Worm (Caenorhabditis elegans): ENCODE measurements around the gene folt-2.

folt-2 gene

DNA sequence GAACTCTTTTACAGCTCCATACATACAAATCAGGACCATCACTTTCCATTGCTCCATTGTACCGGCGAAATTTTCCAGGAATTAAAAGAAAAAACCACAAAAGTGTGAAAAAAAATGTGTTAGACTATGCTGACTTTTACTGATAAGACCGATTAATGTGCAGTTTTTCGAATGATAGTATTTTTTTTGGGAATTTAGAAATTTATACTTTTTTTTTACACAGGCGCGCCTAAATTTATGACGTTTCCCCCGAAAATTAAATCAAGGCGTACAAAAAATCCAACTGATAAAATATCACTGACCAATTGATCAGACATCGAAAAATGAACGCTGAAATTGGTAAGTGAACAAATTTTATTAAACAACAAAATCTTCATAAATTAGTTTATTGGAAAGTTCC, at the start of gene folt-2:
Gene folt-2 (minus strand): TSS at position 179 of the 400 bp plus-strand sequence.
- TF ChIP-seq lin-13 (GFP tag; optimal IDR thresholded peaks at IDR 0.05) (no peak), fos-1 (tag; optimal IDR thresholded peaks at IDR 0.05) (peak; percentile 60)

DNA sequence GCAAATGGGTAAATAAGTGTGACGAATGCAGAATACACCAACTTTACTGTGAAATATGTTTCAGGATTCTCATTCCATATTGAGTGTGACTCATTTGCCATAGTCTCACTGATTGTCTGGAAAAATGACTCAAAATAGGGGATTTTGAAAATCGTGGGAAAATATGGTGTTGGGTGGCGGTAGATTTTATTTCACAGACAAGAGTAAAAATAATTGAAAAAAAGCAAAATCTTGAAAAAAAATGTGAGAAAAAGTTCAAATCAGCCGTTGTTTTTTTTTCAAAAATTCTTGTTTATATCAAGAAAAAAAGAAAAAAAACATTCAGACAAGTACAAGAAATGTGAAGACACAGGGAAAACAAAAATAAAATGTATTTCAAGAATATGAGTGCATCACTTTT, 47.2 kb upstream of the folt-2 start, which contains the start of gene srh-38:
Gene srh-38 (minus strand): TSS at position 101 of the 400 bp plus-strand sequence.
- no peak for TF ChIP-seq aly-2 (tag; optimal IDR thresholded peaks at IDR 0.05)
- no peak for TF ChIP-seq mbf-1 (tag; optimal IDR thresholded peaks at IDR 0.05)
- TF ChIP-seq nhr-6 (tag; optimal IDR thresholded peaks at IDR 0.05), result no peak
- no peak for TF ChIP-seq unc-55 (GFP tag; optimal IDR thresholded peaks at IDR 0.05)
- TF ChIP-seq nhr-129 (tag; optimal IDR thresholded peaks at IDR 0.05), result no peak
- no peak for TF ChIP-seq nhr-21 (tag; optimal IDR thresholded peaks at IDR 0.05)
- no peak for TF ChIP-seq C34F6.9 (tag; optimal IDR thresholded peaks at IDR 0.05)
- TF ChIP-seq nhr-237 (tag; optimal IDR thresholded peaks at IDR 0.05), result no peak
- TF ChIP-seq nhr-10 (tag; optimal IDR thresholded peaks at IDR 0.05), result no peak
- TF ChIP-seq lin-13 (GFP tag; optimal IDR thresholded peaks at IDR 0.05), result no peak
- TF ChIP-seq gmeb-1 (tag; optimal IDR thresholded peaks at IDR 0.05), result no peak

ce11 chrV:2920125-2920524, 44.7 kb upstream of the folt-2 start:
- TF ChIP-seq nhr-21 (tag; optimal IDR thresholded peaks at IDR 0.05) (no peak), lsy-2 (tag; optimal IDR thresholded peaks at IDR 0.05) (no peak), ztf-11 (tag; optimal IDR thresholded peaks at IDR 0.05) (no peak), ceh-16 (tag; optimal IDR thresholded peaks at IDR 0.05) (no peak), nhr-129 (tag; optimal IDR thresholded peaks at IDR 0.05) (no peak), R02D3.7 (tag; optimal IDR thresholded peaks at IDR 0.05) (no peak), nhr-25 (tag; optimal IDR thresholded peaks at IDR 0.05) (no peak), crh-2 (tag; optimal IDR thresholded peaks at IDR 0.05) (no peak), elt-1 (tag; optimal IDR thresholded peaks at IDR 0.05) (no peak), lin-13 (GFP tag; optimal IDR thresholded peaks at IDR 0.05) (no peak), F13H6.1 (tag; optimal IDR thresholded peaks at IDR 0.05) (no peak), blmp-1 (tag; optimal IDR thresholded peaks at IDR 0.05; ENCODE audit: insufficient read depth) (no peak), sma-9 (GFP tag; optimal IDR thresholded peaks at IDR 0.05) (no peak), sma-9 (tag; optimal IDR thresholded peaks at IDR 0.05) (no peak), zag-1 (tag; optimal IDR thresholded peaks at IDR 0.05) (no peak), peb-1 (tag; optimal IDR thresholded peaks at IDR 0.05) (no peak), unc-55 (GFP tag; optimal IDR thresholded peaks at IDR 0.05) (no peak), mab-5 (tag; optimal IDR thresholded peaks at IDR 0.05) (no peak), sma-3 (GFP tag; optimal IDR thresholded peaks at IDR 0.05) (no peak), lin-11 (tag; optimal IDR thresholded peaks at IDR 0.05) (no peak), nhr-6 (tag; optimal IDR thresholded peaks at IDR 0.05) (no peak)

- TF ChIP-seq unc-39 (tag; optimal IDR thresholded peaks at IDR 0.05) (no peak), ama-1 (optimal IDR thresholded peaks at IDR 0.05) (no peak), ceh-82 (tag; optimal IDR thresholded peaks at IDR 0.05) (no peak), fos-1 (tag; optimal IDR thresholded peaks at IDR 0.05) (no peak), skn-1 (tag; optimal IDR thresholded peaks at IDR 0.05) (no peak), nhr-12 (tag; optimal IDR thresholded peaks at IDR 0.05) (no peak)
Measured at ce11 chrV:2913948-2914347, 38.5 kb upstream of the folt-2 start, which contains the start of gene srh-146. srh-146 (plus strand) TSS chrV:2914248.

DNA sequence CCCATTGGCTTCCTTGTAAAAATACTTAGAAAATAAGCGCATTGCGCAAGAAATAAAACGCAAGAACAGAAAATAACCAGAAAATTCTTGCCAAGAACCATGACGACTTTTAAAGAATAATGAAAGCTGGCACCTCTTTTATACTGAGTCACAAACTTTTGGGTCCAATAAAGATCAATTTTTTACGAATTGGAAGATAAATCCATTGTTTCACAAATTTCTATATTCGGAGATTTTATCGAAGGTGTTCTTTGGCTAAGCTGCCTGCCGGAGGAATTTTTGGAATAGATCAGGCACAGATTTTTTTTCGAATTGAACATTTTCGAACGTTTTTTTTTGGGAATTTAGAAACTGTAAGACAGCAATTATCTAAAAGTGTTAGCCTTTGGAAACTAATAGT, 37.5 kb upstream of the folt-2 start, which contains the start of gene C31B8.9:
Gene C31B8.9 (minus strand): TSS at position 101 of the 400 bp plus-strand sequence.
- TF ChIP-seq ZK546.5 (tag; optimal IDR thresholded peaks at IDR 0.05), result no peak
- TF ChIP-seq nhr-23 (tag; optimal IDR thresholded peaks at IDR 0.05), result no peak
- no peak for TF ChIP-seq R02D3.7 (tag; optimal IDR thresholded peaks at IDR 0.05)
- TF ChIP-seq nhr-77 (tag; optimal IDR thresholded peaks at IDR 0.05), result no peak
- TF ChIP-seq dmd-4 (tag; optimal IDR thresholded peaks at IDR 0.05), result no peak
- no peak for TF ChIP-seq mdl-1 (tag; optimal IDR thresholded peaks at IDR 0.05)
- no peak for TF ChIP-seq mab-5 (tag; optimal IDR thresholded peaks at IDR 0.05)
- TF ChIP-seq unc-39 (tag; optimal IDR thresholded peaks at IDR 0.05), result no peak
- TF ChIP-seq lsy-2 (tag; optimal IDR thresholded peaks at IDR 0.05), result no peak
- no peak for TF ChIP-seq Y55F3AM.14 (GFP tag; optimal IDR thresholded peaks at IDR 0.05)
- TF ChIP-seq elt-3 (tag; optimal IDR thresholded peaks at IDR 0.05), result no peak
- no peak for TF ChIP-seq nhr-21 (tag; optimal IDR thresholded peaks at IDR 0.05)
- no peak for TF ChIP-seq nhr-6 (tag; optimal IDR thresholded peaks at IDR 0.05)
- TF ChIP-seq skn-1 (tag; optimal IDR thresholded peaks at IDR 0.05), result no peak
- TF ChIP-seq lin-13 (GFP tag; optimal IDR thresholded peaks at IDR 0.05), result no peak
- TF ChIP-seq peb-1 (tag; optimal IDR thresholded peaks at IDR 0.05), result no peak
- no peak for TF ChIP-seq zag-1 (tag; optimal IDR thresholded peaks at IDR 0.05)
- TF ChIP-seq sma-9 (GFP tag; optimal IDR thresholded peaks at IDR 0.05), result no peak
- TF ChIP-seq sma-9 (tag; optimal IDR thresholded peaks at IDR 0.05), result no peak

Data from whole organism, L2 larva.